Worm (Caenorhabditis elegans) whole organism, midembryonic: ENCODE results near the gene fax-1.

ENCODE experiments used
- T22C8.4 ChIP-seq: fragments of 200-800 bp; sonication (Bioruptor generic); IDR thresholded peaks from 2 replicates; pipeline ENCODE4 v1.3.6; 2022; ENCODE audit warnings: missing genetic modification characterization, missing compliant biosample characterization
- cog-1 ChIP-seq: sonication (generic microtip); optimal IDR thresholded peaks from 2 replicates; lab custom pipeline; 2016; ENCODE audit warnings: missing genetic modification characterization, missing compliant biosample characterization
- flt-1 ChIP-seq: fragments of 200-800 bp; sonication (Bioruptor generic); IDR thresholded peaks from 2 replicates; pipeline ENCODE4 v1.3.6; 2022; ENCODE audit warnings: missing genetic modification characterization, missing compliant biosample characterization
- klf-2 ChIP-seq: fragments of 200-800 bp; sonication (Bioruptor generic); conservative IDR thresholded peaks from 2 replicates; pipeline ENCODE4 v1.3.6; 2022; ENCODE audit warnings: missing genetic modification reagents, missing genetic modification characterization, missing compliant biosample characterization
- med-1 ChIP-seq: sonication (generic microtip); optimal IDR thresholded peaks from 2 replicates; lab custom pipeline; 2017; ENCODE audit warnings: missing genetic modification characterization, mild to moderate bottlenecking, missing compliant biosample characterization, antibody characterized with exemption, missing genetic modification reagents; ENCODE audit not compliant: insufficient read depth
- ref-1 ChIP-seq: fragments of 200-800 bp; sonication (Bioruptor generic); conservative IDR thresholded peaks from 2 replicates; pipeline ENCODE4 v1.3.6; 2022; ENCODE audit warnings: missing genetic modification reagents, missing genetic modification characterization, missing compliant biosample characterization
- tab-1 ChIP-seq: fragments of 200-800 bp; sonication (Bioruptor generic); IDR thresholded peaks from 2 replicates; pipeline ENCODE4 v1.3.6; 2022; ENCODE audit warnings: missing genetic modification characterization, missing compliant biosample characterization
- ztf-23 ChIP-seq: fragments of 200-800 bp; sonication (Bioruptor generic); IDR thresholded peaks from 2 replicates; pipeline ENCODE4 v1.3.6; 2022; ENCODE audit warnings: missing genetic modification reagents, missing genetic modification characterization, missing compliant biosample characterization
- ztf-29 ChIP-seq: fragments of 200-800 bp; sonication (Bioruptor generic); IDR thresholded peaks from 2 replicates; pipeline ENCODE4 v1.3.6; 2022; ENCODE audit warnings: missing genetic modification reagents, missing genetic modification characterization, missing compliant biosample characterization

Gene fax-1

DNA sequence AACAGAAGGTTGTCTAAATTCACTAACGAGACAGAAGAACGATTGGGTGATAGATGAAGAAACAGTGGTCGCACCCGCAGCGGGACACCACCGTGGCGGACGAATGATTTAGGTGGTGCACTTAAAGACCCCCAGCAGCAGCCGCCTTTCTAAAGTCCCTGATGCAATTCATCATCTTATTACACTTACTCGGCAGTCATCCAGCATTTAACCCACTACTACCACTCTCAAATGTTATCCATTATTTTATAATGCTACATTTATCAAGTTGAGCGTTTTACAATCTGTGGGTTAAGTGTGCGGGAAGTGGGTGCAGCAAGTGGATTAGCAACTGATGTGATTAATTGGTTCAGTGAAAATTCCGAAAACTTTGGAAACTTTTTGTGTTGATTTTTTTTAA lies 9.0 kb downstream of the fax-1 start:
- TF ChIP-seq ref-1 (GFP tag; lab: Robert Waterston, UW): no peak
- TF ChIP-seq ztf-29 (GFP tag; lab: Robert Waterston, UW): no peak
- TF ChIP-seq ztf-23 (GFP tag; lab: Robert Waterston, UW): no peak
- TF ChIP-seq tab-1: no peak
- no peak for TF ChIP-seq med-1 (GFP tag; lab: Kevin White, UChicago)
- no peak for TF ChIP-seq cog-1 (tag; lab: Kevin White, UChicago)
- TF ChIP-seq klf-2 (GFP tag; lab: Robert Waterston, UW): no peak
- TF ChIP-seq T22C8.4 (GFP tag; lab: Robert Waterston, UW): no peak
- TF ChIP-seq flt-1: no peak

DNA sequence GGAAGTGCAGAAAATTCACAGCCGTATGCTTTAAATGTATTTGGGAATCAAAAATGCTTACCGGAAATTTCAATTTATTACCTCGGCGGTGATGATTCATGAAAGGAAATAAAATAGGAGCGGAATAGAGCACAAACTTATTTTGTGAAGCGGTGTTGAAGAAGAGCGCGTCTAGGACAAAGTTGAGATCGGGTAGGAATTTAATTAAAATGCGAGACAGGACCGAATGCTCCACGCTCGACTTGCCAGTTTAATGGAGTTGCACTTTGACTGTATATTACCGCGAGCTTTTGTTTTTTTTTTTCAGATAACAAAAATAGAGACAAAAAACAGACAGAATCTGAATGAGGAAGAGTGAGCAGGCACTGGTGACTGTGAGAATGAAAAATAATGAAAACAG lies 14.5 kb downstream of the fax-1 start:
- TF ChIP-seq tab-1: no peak
- TF ChIP-seq klf-2 (GFP tag; lab: Robert Waterston, UW): no peak
- no peak for TF ChIP-seq med-1 (GFP tag; lab: Kevin White, UChicago)
- no peak for TF ChIP-seq ref-1 (GFP tag; lab: Robert Waterston, UW)
- no peak for TF ChIP-seq ztf-23 (GFP tag; lab: Robert Waterston, UW)
- no peak for TF ChIP-seq T22C8.4 (GFP tag; lab: Robert Waterston, UW)
- TF ChIP-seq ztf-29 (GFP tag; lab: Robert Waterston, UW): no peak
- TF ChIP-seq cog-1 (tag; lab: Kevin White, UChicago): no peak
- TF ChIP-seq flt-1: no peak

DNA sequence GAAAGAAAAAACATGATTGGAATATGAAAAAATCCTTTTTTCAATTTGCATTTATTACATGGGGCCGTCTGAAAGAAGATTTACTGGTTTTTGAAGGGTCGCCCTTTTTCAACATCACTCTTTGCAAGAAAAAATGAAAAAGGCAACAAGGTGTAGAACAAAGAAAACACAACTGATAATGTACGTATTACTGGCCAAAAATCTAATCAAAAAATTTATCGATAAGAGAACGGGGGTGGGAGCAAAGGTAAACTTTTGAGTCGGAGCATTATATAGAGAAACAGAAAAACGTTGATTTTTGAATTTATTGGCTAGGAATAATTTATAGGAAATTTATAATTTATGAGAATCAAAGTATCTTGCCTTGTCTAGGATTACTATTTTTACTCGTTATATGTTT lies 17.3 kb downstream of the fax-1 start:
- TF ChIP-seq T22C8.4 (GFP tag; lab: Robert Waterston, UW) (no peak), cog-1 (tag; lab: Kevin White, UChicago) (no peak), tab-1 (no peak), klf-2 (GFP tag; lab: Robert Waterston, UW) (no peak), med-1 (GFP tag; lab: Kevin White, UChicago) (no peak), ztf-23 (GFP tag; lab: Robert Waterston, UW) (no peak), ztf-29 (GFP tag; lab: Robert Waterston, UW) (no peak), flt-1 (no peak), ref-1 (GFP tag; lab: Robert Waterston, UW) (no peak)

DNA sequence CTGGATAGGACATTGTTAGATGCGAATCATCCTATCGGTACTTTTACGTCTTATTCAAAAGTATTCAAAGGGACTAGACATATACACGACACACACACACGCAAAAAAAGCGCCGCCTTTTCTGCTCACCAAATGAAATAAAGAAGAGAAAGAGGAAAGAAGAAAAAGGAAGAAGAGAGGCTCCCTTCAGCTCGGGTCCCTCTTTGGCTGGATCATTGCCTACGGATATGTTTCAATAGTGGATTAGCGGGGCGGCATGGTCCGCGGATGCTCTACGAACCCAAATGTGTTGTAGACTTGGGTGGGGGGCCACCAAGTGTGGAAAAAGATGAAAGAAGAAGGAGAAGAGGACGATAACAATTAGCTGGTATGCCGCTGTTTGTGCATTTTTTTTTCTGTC lies 17.8 kb downstream of the fax-1 start:
- TF ChIP-seq med-1 (GFP tag; lab: Kevin White, UChicago): no peak
- no peak for TF ChIP-seq ztf-29 (GFP tag; lab: Robert Waterston, UW)
- no peak for TF ChIP-seq ref-1 (GFP tag; lab: Robert Waterston, UW)
- no peak for TF ChIP-seq tab-1
- TF ChIP-seq cog-1 (tag; lab: Kevin White, UChicago): no peak
- no peak for TF ChIP-seq klf-2 (GFP tag; lab: Robert Waterston, UW)
- TF ChIP-seq T22C8.4 (GFP tag; lab: Robert Waterston, UW): no peak
- TF ChIP-seq flt-1: no peak
- TF ChIP-seq ztf-23 (GFP tag; lab: Robert Waterston, UW): no peak

DNA sequence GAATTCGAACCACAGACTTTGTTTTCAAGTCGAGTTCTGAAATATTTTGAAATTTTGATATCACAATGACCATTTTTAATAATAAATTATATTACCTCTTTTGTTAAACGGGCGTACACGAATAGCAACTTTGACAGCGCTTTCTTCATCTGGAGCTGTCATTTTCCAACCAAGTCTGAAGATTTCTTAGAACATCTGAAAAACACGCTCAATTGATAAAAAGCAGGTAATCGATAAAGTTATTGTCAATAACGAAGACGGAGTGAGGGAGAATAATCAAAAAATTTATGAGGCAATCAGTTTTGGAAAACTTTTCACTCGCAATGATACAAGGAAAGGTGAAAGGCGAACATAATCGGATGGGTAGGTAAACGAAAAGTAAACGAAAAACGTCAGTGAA lies 20.6 kb downstream of the fax-1 start, which contains the start of gene klp-4:
Gene klp-4 (minus strand): TSS at position 201 of the 400 bp plus-strand sequence.
- no peak for TF ChIP-seq klf-2 (GFP tag; lab: Robert Waterston, UW)
- no peak for TF ChIP-seq tab-1

DNA sequence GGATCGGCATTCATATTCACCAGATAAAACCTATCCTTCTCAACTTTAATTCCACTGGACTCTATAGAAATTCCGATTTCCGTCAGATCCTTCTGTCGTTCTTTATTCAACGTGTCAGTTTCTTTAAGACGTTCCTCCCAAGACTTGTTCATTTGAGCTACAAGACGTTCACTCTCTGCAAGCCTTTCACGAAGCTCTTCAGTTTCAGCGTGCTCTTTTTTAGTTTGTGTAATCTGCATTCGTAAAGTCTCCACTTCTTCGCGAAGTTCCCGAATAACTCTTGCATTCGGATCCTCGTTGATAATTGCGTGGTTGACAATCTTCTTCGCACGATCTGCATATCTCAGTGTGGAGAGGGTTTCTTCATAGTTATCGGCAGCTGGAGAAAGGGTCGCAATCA lies 22.4 kb downstream of the fax-1 start:
- TF ChIP-seq med-1 (GFP tag; lab: Kevin White, UChicago): no peak
- no peak for TF ChIP-seq T22C8.4 (GFP tag; lab: Robert Waterston, UW)
- no peak for TF ChIP-seq flt-1
- no peak for TF ChIP-seq ztf-29 (GFP tag; lab: Robert Waterston, UW)
- TF ChIP-seq tab-1: no peak
- TF ChIP-seq ref-1 (GFP tag; lab: Robert Waterston, UW): no peak
- TF ChIP-seq cog-1 (tag; lab: Kevin White, UChicago): no peak
- TF ChIP-seq klf-2 (GFP tag; lab: Robert Waterston, UW): no peak
- no peak for TF ChIP-seq ztf-23 (GFP tag; lab: Robert Waterston, UW)

DNA sequence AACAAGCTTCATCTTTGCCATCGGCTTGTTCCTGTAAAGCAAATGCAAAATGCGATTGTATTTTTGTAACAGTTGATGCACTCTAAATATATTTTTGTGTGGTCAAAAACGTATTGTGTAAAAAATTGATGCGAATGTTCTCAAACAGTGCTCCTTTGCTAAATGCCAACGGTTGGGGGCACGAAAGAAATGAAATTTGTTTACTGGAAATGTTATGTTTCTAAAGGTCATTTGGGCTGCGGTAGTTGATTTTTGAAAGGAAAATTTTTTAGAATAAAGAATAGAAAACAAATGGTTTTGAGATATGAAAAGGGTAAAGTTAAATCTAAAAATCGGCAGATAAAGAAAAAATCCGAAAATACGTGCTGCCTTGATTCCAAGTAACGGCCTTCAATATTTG lies 28.7 kb downstream of the fax-1 start, which contains the start of gene C15C7.6:
Gene C15C7.6 (minus strand): TSS at position 101 of the 400 bp plus-strand sequence.
- TF ChIP-seq cog-1 (tag; lab: Kevin White, UChicago) (no peak), flt-1 (no peak), ztf-23 (GFP tag; lab: Robert Waterston, UW) (no peak), ref-1 (GFP tag; lab: Robert Waterston, UW) (no peak), ztf-29 (GFP tag; lab: Robert Waterston, UW) (no peak), T22C8.4 (GFP tag; lab: Robert Waterston, UW) (no peak), klf-2 (GFP tag; lab: Robert Waterston, UW) (no peak), tab-1 (no peak), med-1 (GFP tag; lab: Kevin White, UChicago) (no peak)

DNA sequence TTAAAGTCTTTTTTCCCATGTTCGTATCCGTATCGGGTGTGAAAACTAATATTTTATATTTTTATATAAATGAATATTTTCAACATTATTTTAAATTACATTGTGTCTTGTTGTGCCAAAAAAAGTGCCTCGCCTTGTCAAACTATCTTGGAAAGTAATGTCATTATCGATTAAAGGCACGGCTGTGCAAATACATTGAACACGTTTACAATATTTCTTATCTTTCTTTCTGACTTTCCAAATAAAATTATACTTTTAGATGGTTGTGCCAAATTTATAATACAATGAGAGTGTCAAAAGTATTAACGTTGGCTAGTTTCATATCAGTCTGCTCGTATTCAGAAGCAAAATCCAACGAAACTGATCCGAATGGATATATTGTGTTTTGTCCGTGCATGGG lies 33.6 kb downstream of the fax-1 start, which contains the start of gene pfut-1:
Gene pfut-1 (plus strand): TSS at position 258 of the 400 bp plus-strand sequence.
- no peak for TF ChIP-seq T22C8.4 (GFP tag; lab: Robert Waterston, UW)
- TF ChIP-seq tab-1: no peak
- TF ChIP-seq ztf-23 (GFP tag; lab: Robert Waterston, UW): no peak
- no peak for TF ChIP-seq med-1 (GFP tag; lab: Kevin White, UChicago)
- no peak for TF ChIP-seq cog-1 (tag; lab: Kevin White, UChicago)
- no peak for TF ChIP-seq klf-2 (GFP tag; lab: Robert Waterston, UW)
- TF ChIP-seq ref-1 (GFP tag; lab: Robert Waterston, UW): no peak
- TF ChIP-seq flt-1: no peak
- TF ChIP-seq ztf-29 (GFP tag; lab: Robert Waterston, UW): no peak

DNA sequence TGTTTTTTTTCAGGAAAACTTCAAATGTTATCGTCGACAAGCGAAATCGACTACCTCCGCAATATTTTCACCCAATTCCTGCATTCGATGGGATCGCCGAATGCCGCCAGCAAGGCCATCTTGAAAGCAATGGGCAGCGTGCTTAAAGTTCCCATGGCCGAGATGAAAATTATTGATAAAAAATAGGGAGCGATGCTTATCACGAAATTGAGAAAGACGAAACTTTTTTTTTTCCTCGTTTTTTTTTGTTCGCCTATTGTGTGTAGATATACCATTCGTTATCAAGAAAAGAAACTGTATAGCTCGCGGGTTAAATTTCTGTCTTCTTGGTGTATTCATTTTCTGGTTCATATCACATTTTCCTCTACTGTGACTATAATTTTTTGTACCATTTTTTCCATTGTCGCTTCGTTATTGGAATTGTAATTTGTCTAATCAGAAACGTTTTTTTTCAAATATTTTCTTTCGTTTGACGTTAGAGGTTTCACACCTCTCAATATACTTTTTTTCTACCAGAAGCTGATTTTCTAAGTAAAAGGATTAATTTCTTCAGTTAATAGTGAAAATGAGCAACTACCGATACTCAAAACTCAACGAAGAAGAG lies 35.1 kb downstream of the fax-1 start, which contains the start of gene syx-6:
Gene syx-6 (plus strand): TSS at position 554 of the 604 bp plus-strand sequence.
- TF ChIP-seq klf-2 (GFP tag; lab: Robert Waterston, UW) (no peak), ztf-23 (GFP tag; lab: Robert Waterston, UW) (no peak), cog-1 (tag; lab: Kevin White, UChicago) (no peak), ref-1 (GFP tag; lab: Robert Waterston, UW) (no peak), ztf-29 (GFP tag; lab: Robert Waterston, UW) (no peak), tab-1 (no peak), T22C8.4 (GFP tag; lab: Robert Waterston, UW) (no peak), flt-1 (no peak), med-1 (GFP tag; lab: Kevin White, UChicago) (no peak)
